Fruit fly (Drosophila melanogaster) whole organism, embryonic: ENCODE measurements around the gene Or88a.

Experiments
- Abd-B ChIP-seq: fragments of 200-800 bp; sonication (Bioruptor generic); optimal IDR thresholded peaks from 2 replicates; lab custom pipeline; 2018; ENCODE audit warnings: missing biosample characterization, mild to moderate bottlenecking, missing genetic modification characterization, moderate library complexity
- Antp ChIP-seq: fragments of 200-800 bp; sonication (Bioruptor generic); optimal IDR thresholded peaks from 3 replicates; lab custom pipeline; 2016; ENCODE audit warnings: missing biosample characterization, missing genetic modification characterization
- Atf-2 ChIP-seq: fragments of 200-800 bp; sonication (Bioruptor generic); optimal IDR thresholded peaks from 2 replicates; lab custom pipeline; 2016; ENCODE audit warnings: missing biosample characterization, missing genetic modification characterization
- BtbVII ChIP-seq: fragments of 200-800 bp; sonication (Bioruptor generic); optimal IDR thresholded peaks from 3 replicates; lab custom pipeline; 2017; ENCODE audit warnings: missing biosample characterization, mild to moderate bottlenecking, missing genetic modification characterization
- CG11456 ChIP-seq: fragments of 200-800 bp; sonication (Bioruptor generic); IDR thresholded peaks from 3 replicates; pipeline ENCODE4 v1.3.6; 2022; ENCODE audit warnings: missing biosample characterization, missing genetic modification characterization
- CG14014 ChIP-seq: fragments of 200-800 bp; sonication (Bioruptor generic); IDR thresholded peaks from 2 replicates; pipeline ENCODE4 v1.3.6; 2022; ENCODE audit warnings: missing biosample characterization, missing genetic modification characterization
- CG14860 ChIP-seq: fragments of 200-800 bp; sonication (Bioruptor generic); IDR thresholded peaks from 3 replicates; pipeline ENCODE4 v1.3.6; 2022; ENCODE audit warnings: missing biosample characterization, missing genetic modification characterization; ENCODE audit not compliant: partially characterized antibody
- CG1529 ChIP-seq: fragments of 200-800 bp; sonication (Bioruptor generic); optimal IDR thresholded peaks from 3 replicates; lab custom pipeline; 2018; ENCODE audit warnings: missing biosample characterization, missing genetic modification characterization
- CG17328 ChIP-seq: fragments of 200-800 bp; sonication (Bioruptor generic); IDR thresholded peaks from 2 replicates; pipeline ENCODE4 v1.3.6; 2022; ENCODE audit warnings: missing biosample characterization, missing genetic modification characterization
- CG1792 ChIP-seq: fragments of 200-800 bp; sonication (Bioruptor generic); optimal IDR thresholded peaks from 2 replicates; lab custom pipeline; 2016; ENCODE audit warnings: missing biosample characterization, missing genetic modification characterization
- CG18476 ChIP-seq: fragments of 200-800 bp; sonication (Bioruptor generic); optimal IDR thresholded peaks from 2 replicates; lab custom pipeline; 2016; ENCODE audit warnings: missing biosample characterization, mild to moderate bottlenecking, missing genetic modification characterization
- CG2199 ChIP-seq: fragments of 200-800 bp; sonication (Bioruptor generic); IDR thresholded peaks from 3 replicates; pipeline ENCODE4 v1.3.6; 2022; ENCODE audit warnings: missing biosample characterization, missing genetic modification characterization
- CG30403 ChIP-seq: fragments of 200-800 bp; sonication (Bioruptor generic); optimal IDR thresholded peaks from 3 replicates; lab custom pipeline; 2016; ENCODE audit warnings: missing biosample characterization, missing genetic modification characterization
- CG31224 ChIP-seq: fragments of 200-800 bp; sonication (Bioruptor generic); IDR thresholded peaks from 2 replicates; pipeline ENCODE4 v1.3.6; 2022; ENCODE audit warnings: missing biosample characterization, missing genetic modification characterization
- CG31365 ChIP-seq: fragments of 200-800 bp; sonication (Bioruptor generic); optimal IDR thresholded peaks from 2 replicates; lab custom pipeline; 2018; ENCODE audit warnings: missing biosample characterization, mild to moderate bottlenecking, missing genetic modification characterization
- CG34224 ChIP-seq: fragments of 200-800 bp; sonication (Bioruptor generic); IDR thresholded peaks from 3 replicates; pipeline ENCODE4 v1.3.6; 2022; ENCODE audit warnings: missing biosample characterization, missing genetic modification characterization; ENCODE audit not compliant: partially characterized antibody
- CG34422 ChIP-seq: fragments of 200-800 bp; sonication (Bioruptor generic); IDR thresholded peaks from 3 replicates; pipeline ENCODE4 v1.3.6; 2022; ENCODE audit warnings: missing biosample characterization, missing genetic modification characterization
- CG7839 ChIP-seq: fragments of 200-800 bp; sonication (Bioruptor generic); optimal IDR thresholded peaks from 3 replicates; lab custom pipeline; 2018; ENCODE audit warnings: missing biosample characterization, mild to moderate bottlenecking, missing genetic modification characterization, moderate library complexity
- CG8290 ChIP-seq, 3 experiments: fragments of 200-800 bp; sonication (Bioruptor generic); optimal IDR thresholded peaks; 2 replicates each; lab custom pipeline; 2016 to 2019; ENCODE audit warnings: missing biosample characterization in 3 of 3, missing genetic modification characterization in 3 of 3, mild to moderate bottlenecking in 2 of 3, moderate library complexity in 1 of 3
- CG9932 ChIP-seq: fragments of 200-800 bp; sonication (Bioruptor generic); IDR thresholded peaks from 2 replicates; pipeline ENCODE4 v1.3.6; 2022; ENCODE audit warnings: missing biosample characterization, missing genetic modification characterization
- Dbx ChIP-seq: fragments of 200-800 bp; sonication (Bioruptor generic); IDR thresholded peaks from 3 replicates; pipeline ENCODE4 v1.3.6; 2022; ENCODE audit warnings: missing biosample characterization, missing genetic modification characterization
- Doc2 ChIP-seq: fragments of 200-800 bp; sonication (Bioruptor generic); IDR thresholded peaks from 2 replicates; pipeline ENCODE4 v1.3.6; 2022; ENCODE audit warnings: missing biosample characterization, missing genetic modification characterization
- Dp ChIP-seq: fragments of 200-800 bp; sonication (Bioruptor generic); optimal IDR thresholded peaks from 2 replicates; lab custom pipeline; 2018; ENCODE audit warnings: missing biosample characterization, mild to moderate bottlenecking, missing genetic modification characterization, moderate library complexity
- Dref ChIP-seq: fragments of 200-800 bp; sonication (Bioruptor generic); IDR thresholded peaks from 2 replicates; pipeline ENCODE4 v1.3.6; 2022; ENCODE audit warnings: missing biosample characterization, missing genetic modification characterization
- Gug ChIP-seq: fragments of 200-800 bp; sonication (Bioruptor generic); IDR thresholded peaks from 4 replicates; pipeline ENCODE4 v1.3.6; 2022; ENCODE audit warnings: missing biosample characterization, missing genetic modification characterization
- Hmx ChIP-seq: fragments of 200-800 bp; sonication (Bioruptor generic); optimal IDR thresholded peaks from 2 replicates; lab custom pipeline; 2016; ENCODE audit warnings: missing biosample characterization, missing genetic modification characterization
- Lim3 ChIP-seq: fragments of 200-800 bp; sonication (Bioruptor generic); IDR thresholded peaks from 2 replicates; pipeline ENCODE4 v1.3.6; 2022; ENCODE audit warnings: missing biosample characterization, missing genetic modification characterization
- MBD-R2 ChIP-seq: fragments of 200-800 bp; sonication (Bioruptor generic); IDR thresholded peaks from 2 replicates; pipeline ENCODE4 v1.3.6; 2022; ENCODE audit warnings: missing biosample characterization, missing genetic modification characterization
- Max ChIP-seq: fragments of 200-800 bp; sonication (Bioruptor generic); optimal IDR thresholded peaks from 2 replicates; lab custom pipeline; 2016; ENCODE audit warnings: missing biosample characterization, mild to moderate bottlenecking, missing genetic modification characterization
- NC2β ChIP-seq: fragments of 200-800 bp; sonication (Bioruptor generic); optimal IDR thresholded peaks from 2 replicates; lab custom pipeline; 2016; ENCODE audit warnings: missing biosample characterization, missing genetic modification characterization
- NfI ChIP-seq: fragments of 200-800 bp; sonication (Bioruptor generic); optimal IDR thresholded peaks from 3 replicates; lab custom pipeline; 2018; ENCODE audit warnings: missing biosample characterization, mild to moderate bottlenecking, missing genetic modification characterization, moderate library complexity
- PHDP ChIP-seq: fragments of 200-800 bp; sonication (Bioruptor generic); optimal IDR thresholded peaks from 3 replicates; lab custom pipeline; 2018; ENCODE audit warnings: missing biosample characterization, mild to moderate bottlenecking, missing genetic modification characterization, moderate library complexity
- Sry-δ ChIP-seq: fragments of 200-800 bp; sonication (Bioruptor generic); optimal IDR thresholded peaks from 2 replicates; lab custom pipeline; 2016; ENCODE audit warnings: missing biosample characterization, missing genetic modification characterization
- ftz-f1 ChIP-seq: fragments of 200-800 bp; sonication (Bioruptor generic); optimal IDR thresholded peaks from 2 replicates; lab custom pipeline; 2016; ENCODE audit warnings: missing biosample characterization, missing genetic modification characterization
- gro ChIP-seq: fragments of 200-800 bp; sonication (Bioruptor generic); optimal IDR thresholded peaks from 2 replicates; lab custom pipeline; 2016; ENCODE audit warnings: missing biosample characterization, missing genetic modification characterization
- gsb ChIP-seq: fragments of 200-800 bp; sonication (Bioruptor generic); IDR thresholded peaks from 2 replicates; pipeline ENCODE4 v1.3.6; 2022; ENCODE audit warnings: missing biosample characterization, missing genetic modification characterization
- gsb-n ChIP-seq: fragments of 200-800 bp; sonication (Bioruptor generic); optimal IDR thresholded peaks from 3 replicates; lab custom pipeline; 2018; ENCODE audit warnings: missing biosample characterization, mild to moderate bottlenecking, missing genetic modification characterization
- ham ChIP-seq: fragments of 200-800 bp; sonication (Bioruptor generic); IDR thresholded peaks from 2 replicates; pipeline ENCODE4 v1.3.6; 2022; ENCODE audit warnings: missing biosample characterization, missing genetic modification characterization
- hb ChIP-seq: fragments of 200-800 bp; sonication (Bioruptor generic); IDR thresholded peaks from 3 replicates; pipeline ENCODE4 v1.3.6; 2022; ENCODE audit warnings: missing biosample characterization, missing genetic modification characterization; ENCODE audit not compliant: partially characterized antibody
- hbn ChIP-seq: fragments of 200-800 bp; sonication (Bioruptor generic); IDR thresholded peaks from 2 replicates; pipeline ENCODE4 v1.3.6; 2022; ENCODE audit warnings: missing biosample characterization, missing genetic modification characterization; ENCODE audit not compliant: partially characterized antibody
- ken ChIP-seq: fragments of 200-800 bp; sonication (Bioruptor generic); IDR thresholded peaks from 3 replicates; pipeline ENCODE4 v1.3.6; 2022; ENCODE audit warnings: missing biosample characterization, missing genetic modification characterization
- onecut ChIP-seq: fragments of 200-800 bp; sonication (Bioruptor generic); IDR thresholded peaks from 2 replicates; pipeline ENCODE4 v1.3.6; 2022; ENCODE audit warnings: missing biosample characterization, missing genetic modification characterization
- prd ChIP-seq, 3 experiments: fragments of >200 bp in 2 of 3; fragments of 200-800 bp in 1 of 3; sonication (Bioruptor generic) in 1 of 3; optimal IDR thresholded peaks in 2 of 3; IDR thresholded peaks in 1 of 3; 2 replicates in 2 of 3; 3 replicates in 1 of 3; pipeline versions ENCODE4 v1.3.6 to Lab custom; 2017 to 2022; ENCODE audit warnings: missing biosample characterization in 1 of 3, missing genetic modification characterization in 1 of 3
- ranshi ChIP-seq: fragments of 200-800 bp; sonication (Bioruptor generic); IDR thresholded peaks from 2 replicates; pipeline ENCODE4 v1.3.6; 2022; ENCODE audit warnings: missing biosample characterization, missing genetic modification characterization
- rib ChIP-seq: fragments of 200-800 bp; sonication (Bioruptor generic); IDR thresholded peaks from 2 replicates; pipeline ENCODE4 v1.3.6; 2022; ENCODE audit warnings: missing biosample characterization, missing genetic modification characterization
- stwl ChIP-seq: fragments of 200-800 bp; sonication (Bioruptor generic); optimal IDR thresholded peaks from 3 replicates; lab custom pipeline; 2018; ENCODE audit warnings: missing biosample characterization, mild to moderate bottlenecking, missing genetic modification characterization, moderate library complexity
- ttk ChIP-seq: fragments of 200-800 bp; sonication (Bioruptor generic); IDR thresholded peaks from 2 replicates; pipeline ENCODE4 v2.1.2; 2022; ENCODE audit warnings: missing biosample characterization, missing genetic modification characterization
- unpg ChIP-seq: fragments of 200-800 bp; sonication (Bioruptor generic); optimal IDR thresholded peaks from 3 replicates; lab custom pipeline; 2018; ENCODE audit warnings: missing biosample characterization, mild to moderate bottlenecking, missing genetic modification characterization, moderate library complexity
- vfl ChIP-seq: fragments of 200-800 bp; sonication (Bioruptor generic); optimal IDR thresholded peaks from 2 replicates; lab custom pipeline; 2016; ENCODE audit warnings: missing biosample characterization, missing genetic modification characterization

Gene Or88a

dm6 chr3R:14122347-14122812, 13.1 kb downstream of the Or88a start, which contains the start of the genes Abi and twf (continued):
- TF ChIP-seq gsb-n (tag; lab: Kevin White, UChicago) (peak; percentile 57), CG30403 (peak; percentile 90), Max (peak; percentile 85), CG7839 (peak; percentile 62), Dref (GFP tag; lab: Robert Waterston, UW) (0 out of 2 replicates have a peak, but pooled peaks have one; percentile 8), Doc2 (no peak), PHDP (peak; percentile 74), CG18476 (GFP tag; lab: Kevin White, UChicago) (peak; percentile 57), ftz-f1 (GFP tag; lab: Kevin White, UChicago) (no peak), gsb (no peak), gro (GFP tag; lab: Kevin White, UChicago) (peak; percentile 42), vfl (GFP tag; lab: Kevin White, UChicago) (peak; percentile 23), CG14860 (no peak), CG34224 (GFP tag; lab: Robert Waterston, UW) (0 out of 3 replicates have a peak, but pooled peaks have one; percentile 10), CG31224 (GFP tag; lab: Robert Waterston, UW) (peak; percentile 33; the same call in 1 of the 2 replicates), ranshi (GFP tag; lab: Robert Waterston, UW) (peak; percentile 32; the same call in 1 of the 2 replicates), Atf-2 (peak; percentile 6), CG1792 (GFP tag; lab: Kevin White, UChicago) (no peak), stwl (tag; lab: Kevin White, UChicago) (peak; percentile 79), onecut (GFP tag; lab: Robert Waterston, UW) (no peak), CG11456 (GFP tag; lab: Robert Waterston, UW) (peak; percentile 68; the same call in 1 of the 3 replicates), Dp (GFP tag; lab: Kevin White, UChicago) (peak; percentile 15), Lim3 (GFP tag; lab: Robert Waterston, UW) (no peak), Gug (GFP tag; lab: Robert Waterston, UW) (peak; percentile 18; the same call in 1 of the 4 replicates), Abd-B (peak; percentile 49), CG8290 (GFP tag; optimal IDR thresholded peaks at IDR 0.05; lab: Kevin White, UChicago) (peak; percentile 80), CG8290 (tag; optimal IDR thresholded peaks at IDR 0.05; lab: Kevin White, UChicago) (peak in 1 of 2 experiments; percentile 38), CG1529 (GFP tag; lab: Kevin White, UChicago) (peak; percentile 4), Dbx (GFP tag; lab: Robert Waterston, UW) (peak; percentile 75), Hmx (peak; percentile 38), ttk (GFP tag; lab: Robert Waterston, UW) (peak; percentile 41), CG31365 (tag; lab: Kevin White, UChicago) (no peak), unpg (GFP tag; lab: Kevin White, UChicago) (peak; percentile 59), Sry-δ (GFP tag; lab: Kevin White, UChicago) (peak; percentile 35), rib (GFP tag; lab: Robert Waterston, UW) (0 out of 2 replicates have a peak, but pooled peaks have one; percentile 37), CG14014 (peak; percentile 54; the same call in 1 of the 2 replicates), NC2β (GFP tag; lab: Kevin White, UChicago) (peak; percentile 53), Antp (GFP tag; lab: Kevin White, UChicago) (no peak), hb (GFP tag; lab: Robert Waterston, UW) (no peak), MBD-R2 (peak; percentile 79), CG17328 (GFP tag; lab: Robert Waterston, UW) (peak; percentile 66; the same call in 1 of the 2 replicates), hbn (no peak), BtbVII (GFP tag; lab: Kevin White, UChicago) (peak; percentile 6), CG9932 (GFP tag; lab: Robert Waterston, UW) (peak; percentile 81), prd (optimal IDR thresholded peaks at IDR 0.05; lab: Kevin White, UChicago) (no peak), prd (GFP tag; IDR thresholded peaks at IDR 0.05; lab: Robert Waterston, UW) (peak; percentile 76), CG34422 (peak; percentile 60; the same call in 1 of the 3 replicates), ken (GFP tag; lab: Robert Waterston, UW) (peak; percentile 61; the same call in 2 of the 3 replicates), NfI (GFP tag; lab: Kevin White, UChicago) (peak; percentile 64), CG2199 (GFP tag; lab: Robert Waterston, UW) (no peak), ham (GFP tag; lab: Robert Waterston, UW) (no peak)
